Fruit fly (Drosophila melanogaster): ENCODE data around the gene Snapin.

DNA sequence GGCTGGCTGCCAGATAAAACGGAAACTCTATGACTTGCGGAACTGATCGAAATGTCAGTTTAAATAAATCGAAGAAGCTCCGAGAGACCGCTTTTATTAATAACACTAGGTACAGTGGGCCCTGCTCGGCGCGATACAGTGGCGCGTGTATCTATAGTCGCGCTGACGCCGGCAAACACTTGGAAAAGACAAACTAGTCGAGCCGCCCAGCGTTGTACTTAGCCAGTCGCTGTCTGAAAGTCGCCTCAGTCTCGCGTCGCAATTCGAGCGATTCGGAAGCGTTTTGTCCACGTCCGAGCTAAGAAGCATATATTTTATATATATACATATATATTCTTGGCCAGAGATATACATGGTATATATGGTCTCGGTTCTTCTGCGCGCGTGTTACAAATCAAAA is 29.6 kb downstream of the Snapin start:
- TF ChIP-seq pan (optimal IDR thresholded peaks at IDR 0.05): no peak
- no peak for TF ChIP-seq dl (GFP tag; optimal IDR thresholded peaks at IDR 0.05; ENCODE audit: insufficient read depth in 1 of 2, partially characterized antibody in 2 of 2)
- TF ChIP-seq Jra (GFP tag; optimal IDR thresholded peaks at IDR 0.05): no peak
- TF ChIP-seq CrebA (GFP tag; optimal IDR thresholded peaks at IDR 0.05; ENCODE audit: borderline replicate concordance): no peak
- no peak for TF ChIP-seq lola (GFP tag; optimal IDR thresholded peaks at IDR 0.05)
- TF ChIP-seq fru (GFP tag; optimal IDR thresholded peaks at IDR 0.05): no peak
- TF ChIP-seq ey (GFP tag; optimal IDR thresholded peaks at IDR 0.05): no peak
- TF ChIP-seq CG32264 (GFP tag; optimal IDR thresholded peaks at IDR 0.05): no peak
- no peak for TF ChIP-seq Rel (GFP tag; optimal IDR thresholded peaks at IDR 0.05)
- TF ChIP-seq Rel (tag; optimal IDR thresholded peaks at IDR 0.05): no peak
- no peak for TF ChIP-seq dsf (GFP tag; optimal IDR thresholded peaks at IDR 0.05; ENCODE audit: borderline replicate concordance)
- TF ChIP-seq h (GFP tag; optimal IDR thresholded peaks at IDR 0.05): no peak
- no peak for TF ChIP-seq HLH106 (tag; optimal IDR thresholded peaks at IDR 0.05)
- no peak for TF ChIP-seq dmrt93B (GFP tag; optimal IDR thresholded peaks at IDR 0.05)
- no peak for TF ChIP-seq psq (GFP tag; optimal IDR thresholded peaks at IDR 0.05)
